Worm (Caenorhabditis elegans) whole organism, L1 larva: ENCODE measurements around the gene lido-8.

Experiments
- C04F5.9 ChIP-seq: sonication (generic microtip); optimal IDR thresholded peaks from 2 replicates; lab custom pipeline; 2016; ENCODE audit warnings: missing genetic modification characterization, missing compliant biosample characterization
- C16A3.4 ChIP-seq: fragments of 150-350 bp; optimal IDR thresholded peaks from 2 replicates; lab custom pipeline; 2014; ENCODE audit warnings: missing biosample characterization, missing genetic modification characterization
- C34B4.2 ChIP-seq: sonication (generic microtip); optimal IDR thresholded peaks from 2 replicates; lab custom pipeline; 2017; ENCODE audit warnings: mild to moderate bottlenecking, missing genetic modification characterization, missing compliant biosample characterization
- Y116A8C.19 ChIP-seq: sonication (generic microtip); optimal IDR thresholded peaks from 2 replicates; lab custom pipeline; 2016; ENCODE audit warnings: missing compliant biosample characterization, missing genetic modification characterization, borderline replicate concordance
- blmp-1 ChIP-seq: fragments of 150-350 bp; optimal IDR thresholded peaks from 2 replicates; lab custom pipeline; 2014; ENCODE audit warnings: missing biosample characterization, missing genetic modification characterization
- ceh-63 ChIP-seq: fragments of 200-800 bp; sonication (Bioruptor generic); optimal IDR thresholded peaks from 2 replicates; lab custom pipeline; 2018; ENCODE audit warnings: mild to moderate bottlenecking, missing genetic modification characterization, missing compliant biosample characterization
- ceh-82 ChIP-seq, 3 experiments: fragments of 150-350 bp in 1 of 3; sonication (generic microtip) in 2 of 3; optimal IDR thresholded peaks; 2 replicates each; lab custom pipeline; 2014 to 2017; ENCODE audit warnings: missing biosample characterization in 3 of 3, missing genetic modification characterization in 3 of 3
- dpl-1 ChIP-seq, 3 experiments: fragments of 150-350 bp in 2 of 3; sonication (generic microtip) in 1 of 3; optimal IDR thresholded peaks; 2 replicates each; lab custom pipeline; 2014 to 2017; ENCODE audit warnings: missing biosample characterization in 3 of 3, missing genetic modification characterization in 3 of 3, missing genetic modification reagents in 3 of 3
- efl-1 ChIP-seq, 4 experiments: fragments of 150-350 bp; optimal IDR thresholded peaks in 3 of 4; peaks in 1 of 4; 1 replicate in 1 of 4; 2 replicates in 3 of 4; lab custom pipeline; 2014; ENCODE audit warnings: missing biosample characterization in 2 of 4, missing genetic modification characterization in 2 of 4, missing genetic modification reagents in 2 of 4
- efl-3 ChIP-seq: fragments of 200-800 bp; sonication (Bioruptor generic); optimal IDR thresholded peaks from 2 replicates; lab custom pipeline; 2018; ENCODE audit warnings: mild to moderate bottlenecking, missing genetic modification characterization, missing compliant biosample characterization
- elt-2 ChIP-seq: sonication (generic microtip); optimal IDR thresholded peaks from 2 replicates; lab custom pipeline; 2016; ENCODE audit warnings: missing genetic modification characterization, mild to moderate bottlenecking, inconsistent platforms, missing compliant biosample characterization, missing genetic modification reagents
- elt-3 ChIP-seq, 6 experiments: fragments of 150-350 bp in 1 of 6; sonication (generic microtip); optimal IDR thresholded peaks; 2 replicates each; lab custom pipeline; 2017 to 2018; ENCODE audit warnings: missing biosample characterization in 6 of 6, missing genetic modification characterization in 6 of 6, inconsistent platforms in 1 of 6
- fkh-10 ChIP-seq: sonication (generic microtip); optimal IDR thresholded peaks from 2 replicates; lab custom pipeline; 2017; ENCODE audit warnings: missing biosample characterization, missing genetic modification reagents, missing genetic modification characterization
- grh-1 ChIP-seq: fragments of 200-800 bp; sonication (Bioruptor generic); IDR thresholded peaks from 2 replicates; pipeline ENCODE4 v1.3.6; 2022; ENCODE audit warnings: missing genetic modification reagents, missing genetic modification characterization, missing compliant biosample characterization
- hlh-17 ChIP-seq: fragments of 200-800 bp; sonication (Bioruptor generic); optimal IDR thresholded peaks from 2 replicates; lab custom pipeline; 2018; ENCODE audit warnings: missing genetic modification characterization, mild to moderate bottlenecking, missing compliant biosample characterization, moderate library complexity, borderline replicate concordance
- hlh-4 ChIP-seq: sonication (generic microtip); optimal IDR thresholded peaks from 2 replicates; lab custom pipeline; 2016; ENCODE audit warnings: mild to moderate bottlenecking, missing genetic modification characterization, missing compliant biosample characterization
- isw-1 ChIP-seq: fragments of 200-800 bp; sonication (Bioruptor generic); IDR thresholded peaks from 2 replicates; pipeline ENCODE4 v1.3.6; 2022; ENCODE audit warnings: missing genetic modification characterization, missing compliant biosample characterization
- lin-13 ChIP-seq: fragments of 150-350 bp; optimal IDR thresholded peaks from 2 replicates; lab custom pipeline; 2014; ENCODE audit warnings: missing biosample characterization, missing genetic modification reagents, missing genetic modification characterization
- lin-14 ChIP-seq: fragments of 200-800 bp; sonication (Bioruptor generic); optimal IDR thresholded peaks from 2 replicates; lab custom pipeline; 2018; ENCODE audit warnings: mild to moderate bottlenecking, missing genetic modification characterization, moderate library complexity, missing compliant biosample characterization
- lin-15B ChIP-seq: fragments of 150-350 bp; sonication (generic microtip); optimal IDR thresholded peaks from 3 replicates; lab custom pipeline; 2014; ENCODE audit warnings: missing biosample characterization, missing genetic modification characterization
- lin-35 ChIP-seq, 2 experiments: fragments of 150-350 bp; optimal IDR thresholded peaks; 2 replicates each; lab custom pipeline; 2014; ENCODE audit warnings: missing biosample characterization in 2 of 2, missing genetic modification characterization in 2 of 2, missing genetic modification reagents in 2 of 2
- lin-39 ChIP-seq: fragments of 150-350 bp; optimal IDR thresholded peaks from 2 replicates; lab custom pipeline; 2014; ENCODE audit warnings: missing biosample characterization, missing genetic modification reagents, missing genetic modification characterization
- lir-3 ChIP-seq: sonication (generic microtip); optimal IDR thresholded peaks from 2 replicates; lab custom pipeline; 2016; ENCODE audit warnings: mild to moderate bottlenecking, missing genetic modification characterization, moderate library complexity, missing compliant biosample characterization; ENCODE audit not compliant: poor library complexity
- lsy-2 ChIP-seq, 2 experiments: fragments of 150-350 bp; optimal IDR thresholded peaks; 2 replicates each; lab custom pipeline; 2014; ENCODE audit warnings: missing biosample characterization in 2 of 2, missing genetic modification characterization in 2 of 2
- mab-9 ChIP-seq: fragments of 200-800 bp; sonication (Bioruptor generic); IDR thresholded peaks from 2 replicates; pipeline ENCODE4 v1.3.6; 2022; ENCODE audit warnings: missing genetic modification reagents, missing genetic modification characterization, missing compliant biosample characterization
- mdl-1 ChIP-seq, 2 experiments: fragments of 150-350 bp; optimal IDR thresholded peaks; 2 replicates each; lab custom pipeline; 2014 to 2017; ENCODE audit warnings: missing biosample characterization in 2 of 2, missing genetic modification characterization in 2 of 2, inconsistent platforms in 1 of 2
- mef-2 ChIP-seq: fragments of 150-350 bp; optimal IDR thresholded peaks from 2 replicates; lab custom pipeline; 2014; ENCODE audit warnings: missing biosample characterization, missing genetic modification characterization
- nhr-11 ChIP-seq: fragments of 150-350 bp; optimal IDR thresholded peaks from 2 replicates; lab custom pipeline; 2014; ENCODE audit warnings: missing biosample characterization, missing genetic modification characterization
- nhr-237 ChIP-seq: fragments of 150-350 bp; optimal IDR thresholded peaks from 2 replicates; lab custom pipeline; 2014; ENCODE audit warnings: missing biosample characterization, missing genetic modification characterization
- nhr-28 ChIP-seq: fragments of 150-350 bp; optimal IDR thresholded peaks from 2 replicates; lab custom pipeline; 2014; ENCODE audit warnings: missing biosample characterization, missing genetic modification characterization
- nhr-76 ChIP-seq: sonication (generic microtip); optimal IDR thresholded peaks from 2 replicates; lab custom pipeline; 2017; ENCODE audit warnings: missing biosample characterization, missing genetic modification characterization
- nhr-85 ChIP-seq: sonication (generic microtip); peaks from one replicate; lab custom pipeline; 2016; ENCODE audit warnings: missing genetic modification characterization, inconsistent platforms, missing compliant biosample characterization
- nhr-90 ChIP-seq: sonication (generic microtip); optimal IDR thresholded peaks from 2 replicates; lab custom pipeline; 2016; ENCODE audit warnings: mild to moderate bottlenecking, missing genetic modification characterization, missing compliant biosample characterization; ENCODE audit not compliant: poor library complexity
- pax-3 ChIP-seq: fragments of 200-800 bp; sonication (Bioruptor generic); optimal IDR thresholded peaks from 2 replicates; lab custom pipeline; 2018; ENCODE audit warnings: mild to moderate bottlenecking, missing genetic modification characterization, moderate library complexity, missing compliant biosample characterization
- rnt-1 ChIP-seq: sonication (generic microtip); optimal IDR thresholded peaks from 2 replicates; lab custom pipeline; 2016; ENCODE audit warnings: mild to moderate bottlenecking, missing genetic modification characterization, moderate library complexity, missing compliant biosample characterization
- snpc-4 ChIP-seq: fragments of 150-350 bp; optimal IDR thresholded peaks from 2 replicates; lab custom pipeline; 2014; ENCODE audit warnings: missing biosample characterization, missing genetic modification characterization
- snu-23 ChIP-seq: sonication (generic microtip); optimal IDR thresholded peaks from 2 replicates; lab custom pipeline; 2016; ENCODE audit warnings: missing genetic modification characterization, missing compliant biosample characterization
- sox-4 ChIP-seq: sonication (generic microtip); optimal IDR thresholded peaks from 2 replicates; lab custom pipeline; 2016; ENCODE audit warnings: missing genetic modification characterization, missing compliant biosample characterization
- sup-37 ChIP-seq: fragments of 200-800 bp; sonication (Bioruptor generic); optimal IDR thresholded peaks from 2 replicates; lab custom pipeline; 2018; ENCODE audit warnings: mild to moderate bottlenecking, missing genetic modification characterization, missing compliant biosample characterization
- unc-62 ChIP-seq: fragments of 150-350 bp; optimal IDR thresholded peaks from 2 replicates; lab custom pipeline; 2014; ENCODE audit warnings: missing biosample characterization, missing genetic modification reagents, missing genetic modification characterization
- unc-86 ChIP-seq: sonication (generic microtip); optimal IDR thresholded peaks from 2 replicates; lab custom pipeline; 2016; ENCODE audit warnings: missing genetic modification characterization, missing compliant biosample characterization
- unc-98 ChIP-seq: fragments of 200-800 bp; sonication (Bioruptor generic); IDR thresholded peaks from 2 replicates; pipeline ENCODE4 v1.3.6; 2022; ENCODE audit warnings: missing genetic modification characterization, missing compliant biosample characterization
- vab-15 ChIP-seq: sonication (generic microtip); optimal IDR thresholded peaks from 2 replicates; lab custom pipeline; 2017; ENCODE audit warnings: missing genotype, mild to moderate bottlenecking, missing genetic modification characterization, missing compliant biosample characterization
- xbp-1 ChIP-seq: sonication (generic microtip); optimal IDR thresholded peaks from 2 replicates; lab custom pipeline; 2016; ENCODE audit warnings: missing genetic modification characterization, missing compliant biosample characterization
- zag-1 ChIP-seq: fragments of 150-350 bp; optimal IDR thresholded peaks from 2 replicates; lab custom pipeline; 2014; ENCODE audit warnings: missing biosample characterization, missing genetic modification characterization
- zip-4 ChIP-seq: fragments of 200-800 bp; sonication (Bioruptor generic); optimal IDR thresholded peaks from 2 replicates; lab custom pipeline; 2018; ENCODE audit warnings: mild to moderate bottlenecking, missing genetic modification characterization, moderate library complexity, missing compliant biosample characterization
- ztf-11 ChIP-seq, 2 experiments: sonication (generic microtip); optimal IDR thresholded peaks; 2 replicates each; lab custom pipeline; 2016 to 2017; ENCODE audit warnings: missing genetic modification characterization in 2 of 2, missing biosample characterization in 1 of 2, missing compliant biosample characterization in 1 of 2

The lido-8 gene

ce11 chrII:2976597-2976996, 20.2 kb upstream of the lido-8 start, which contains the start of gene nhr-88 (continued):
- peak; percentile 32 for TF ChIP-seq unc-86 (tag; lab: Kevin White, UChicago)
- TF ChIP-seq nhr-237 (tag; lab: Kevin White, UChicago): no peak
- TF ChIP-seq ceh-63: no peak
- TF ChIP-seq lir-3 (tag; lab: Kevin White, UChicago): no peak
- peak; percentile 79 for TF ChIP-seq lin-14
- TF ChIP-seq pax-3 (tag; lab: Kevin White, UChicago): no peak
- TF ChIP-seq hlh-4 (tag; lab: Kevin White, UChicago): no peak
- TF ChIP-seq nhr-76: no peak
- TF ChIP-seq fkh-10 (GFP tag; lab: Kevin White, UChicago): no peak
- no peak for TF ChIP-seq zip-4 (GFP tag; lab: Kevin White, UChicago)
- TF ChIP-seq mab-9 (GFP tag; lab: Robert Waterston, UW): no peak
- TF ChIP-seq xbp-1 (tag; lab: Kevin White, UChicago): peak; percentile 12
- no peak for TF ChIP-seq Y116A8C.19 (tag; lab: Kevin White, UChicago)
- no peak for TF ChIP-seq mef-2 (tag; lab: Kevin White, UChicago)
- no peak for TF ChIP-seq lin-15B (tag; lab: Kevin White, UChicago)
- TF ChIP-seq sox-4 (tag; lab: Kevin White, UChicago): no peak
- TF ChIP-seq C16A3.4 (tag; lab: Kevin White, UChicago): no peak
- TF ChIP-seq grh-1 (GFP tag; lab: Robert Waterston, UW): no peak
- TF ChIP-seq efl-3 (GFP tag; lab: Kevin White, UChicago): no peak
- TF ChIP-seq unc-98 (GFP tag; lab: Robert Waterston, UW): no peak
- TF ChIP-seq lin-39 (tag; lab: Kevin White, UChicago): no peak
- TF ChIP-seq hlh-17: no peak
- TF ChIP-seq mdl-1 (tag; optimal IDR thresholded peaks at IDR 0.05; lab: Kevin White, UChicago): no peak
- no peak for TF ChIP-seq unc-62
- TF ChIP-seq zag-1: no peak
- peak in 1 of 2 experiments; percentile 10 for TF ChIP-seq efl-1 (optimal IDR thresholded peaks at IDR 0.05; lab: Kevin White, UChicago)
- TF ChIP-seq efl-1 (GFP tag; optimal IDR thresholded peaks at IDR 0.05 in 1 of 2; lab: Kevin White, UChicago): peak in 1 of 2 experiments; percentile 54
- peak in 1 of 3 experiments; percentile 48 for TF ChIP-seq ceh-82 (tag; optimal IDR thresholded peaks at IDR 0.05; lab: Kevin White, UChicago)
- TF ChIP-seq C04F5.9 (tag; lab: Kevin White, UChicago): no peak
- TF ChIP-seq C34B4.2: no peak
- no peak for TF ChIP-seq vab-15 (tag; lab: Kevin White, UChicago)
- no peak for TF ChIP-seq elt-3 (tag; optimal IDR thresholded peaks at IDR 0.05; lab: Kevin White, UChicago)
- no peak for TF ChIP-seq snpc-4
- TF ChIP-seq isw-1 (GFP tag; lab: Robert Waterston, UW): peak; percentile 23; the same call in 1 of the 2 replicates
- TF ChIP-seq nhr-90: no peak
- no peak for TF ChIP-seq sup-37
- no peak for TF ChIP-seq rnt-1 (tag; lab: Kevin White, UChicago)
- TF ChIP-seq, all 84 proteins: peak for 14

ce11 chrII:2977652-2978051, 19.2 kb upstream of the lido-8 start:
- no peak for TF ChIP-seq zip-4 (GFP tag; lab: Kevin White, UChicago)
- peak; percentile 89 for TF ChIP-seq blmp-1 (tag; lab: Kevin White, UChicago)
- TF ChIP-seq vab-15 (tag; lab: Kevin White, UChicago): no peak
- TF ChIP-seq efl-1 (optimal IDR thresholded peaks at IDR 0.05; lab: Kevin White, UChicago): peak in 1 of 2 experiments; percentile 7
- TF ChIP-seq efl-1 (GFP tag; optimal IDR thresholded peaks at IDR 0.05 in 1 of 2; lab: Kevin White, UChicago): no peak
- TF ChIP-seq nhr-11 (tag; lab: Kevin White, UChicago): no peak
- no peak for TF ChIP-seq lin-13 (GFP tag; lab: Kevin White, UChicago)
- TF ChIP-seq snu-23 (GFP tag; lab: Kevin White, UChicago): peak; percentile 6
- peak in 1 of 2 experiments; percentile 45 for TF ChIP-seq lin-35 (GFP tag; optimal IDR thresholded peaks at IDR 0.05; lab: Kevin White, UChicago)
- TF ChIP-seq lin-14: peak; percentile 29
- no peak for TF ChIP-seq ztf-11 (tag; optimal IDR thresholded peaks at IDR 0.05; lab: Kevin White, UChicago)
- TF ChIP-seq nhr-85 (tag; lab: Kevin White, UChicago): peak; percentile 88
- peak; percentile 68 for TF ChIP-seq grh-1 (GFP tag; lab: Robert Waterston, UW)
- peak in 1 of 2 experiments; percentile 3 for TF ChIP-seq lsy-2 (tag; optimal IDR thresholded peaks at IDR 0.05; lab: Kevin White, UChicago)
- TF ChIP-seq dpl-1 (GFP tag; optimal IDR thresholded peaks at IDR 0.05; lab: Kevin White, UChicago): peak in 1 of 3 experiments; percentile 21
- no peak for TF ChIP-seq nhr-28 (tag; lab: Kevin White, UChicago)
- TF ChIP-seq elt-2: no peak
